Fruit fly (Drosophila melanogaster) whole organism: ENCODE measurements around the gene Nep1.

Experiments
- EcR ChIP-seq, 2 experiments: fragments of >200 bp; optimal IDR thresholded peaks; 2 replicates each; lab custom pipeline; 2017; ENCODE audit warnings: missing biosample characterization in 2 of 2, missing genetic modification characterization in 2 of 2, missing genetic modification reagents in 2 of 2
- psq ChIP-seq: fragments of >200 bp; optimal IDR thresholded peaks from 2 replicates; lab custom pipeline; 2017
- usp ChIP-seq: fragments of >200 bp; optimal IDR thresholded peaks from 2 replicates; lab custom pipeline; 2017; ENCODE audit warnings: missing biosample characterization, missing genetic modification characterization, mixed read lengths

dm6 chrX:6104724-6105123 is 13.7 kb downstream of the Nep1 start:
- no peak for TF ChIP-seq psq (lab: Kevin White, UChicago)
- TF ChIP-seq usp: no peak
- no peak for TF ChIP-seq EcR (GFP tag; optimal IDR thresholded peaks at IDR 0.05; lab: Kevin White, UChicago)
